Worm (Caenorhabditis elegans): ENCODE results near the gene csa-1.

csa-1 gene

DNA sequence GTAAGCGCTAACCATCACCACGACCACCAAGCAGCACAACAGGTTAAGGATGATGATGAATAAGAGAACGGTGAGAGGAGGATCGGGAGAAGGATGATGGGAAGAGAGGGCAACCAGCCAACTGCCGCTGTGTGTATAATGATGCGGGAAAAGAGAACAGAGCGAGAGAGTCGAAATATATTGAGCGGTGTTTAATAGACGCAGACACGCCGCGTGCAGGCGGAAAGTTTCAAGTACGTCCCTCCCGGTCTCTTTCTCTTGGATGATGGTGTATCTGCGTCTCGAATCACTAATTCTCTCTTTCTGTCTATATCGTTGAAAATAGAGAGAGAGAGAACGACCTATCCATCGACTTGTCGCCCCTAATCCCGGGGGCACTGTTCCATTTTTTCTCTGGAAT lies 37.2 kb upstream of the csa-1 start (continued):
- no peak for TF ChIP-seq ama-1 (optimal IDR thresholded peaks at IDR 0.05)
- no peak for TF ChIP-seq ceh-2 (tag; optimal IDR thresholded peaks at IDR 0.05)
- TF ChIP-seq pha-2 (tag; optimal IDR thresholded peaks at IDR 0.05), result no peak
- peak; percentile 12 for TF ChIP-seq ceh-22 (tag; optimal IDR thresholded peaks at IDR 0.05)
- TF ChIP-seq sox-2 (GFP tag; IDR thresholded peaks at IDR 0.05), result no peak
- TF ChIP-seq pqm-1 (tag; optimal IDR thresholded peaks at IDR 0.05), result no peak
- TF ChIP-seq lin-11 (tag; optimal IDR thresholded peaks at IDR 0.05), result no peak
- no peak for TF ChIP-seq K02D7.2 (tag; optimal IDR thresholded peaks at IDR 0.05)
- no peak for TF ChIP-seq nhr-11 (tag; optimal IDR thresholded peaks at IDR 0.05)
- no peak for TF ChIP-seq odd-2 (tag; optimal IDR thresholded peaks at IDR 0.05)
- peak; percentile 69 for TF ChIP-seq nfya-1 (tag; optimal IDR thresholded peaks at IDR 0.05)
- TF ChIP-seq K09A11.1 (tag; optimal IDR thresholded peaks at IDR 0.05; ENCODE audit: insufficient read depth), result no peak
- no peak for TF ChIP-seq hlh-15 (tag; optimal IDR thresholded peaks at IDR 0.05)
- no peak for TF ChIP-seq ahr-1 (tag; optimal IDR thresholded peaks at IDR 0.05)
- peak; percentile 55 for TF ChIP-seq ceh-34 (tag; optimal IDR thresholded peaks at IDR 0.05)
- TF ChIP-seq hlh-13 (GFP tag; optimal IDR thresholded peaks at IDR 0.05), result no peak
- TF ChIP-seq ttx-3 (tag; optimal IDR thresholded peaks at IDR 0.05), result no peak
- TF ChIP-seq dve-1 (tag; optimal IDR thresholded peaks at IDR 0.05), result peak; percentile 2
- peak; percentile 32 for TF ChIP-seq ceh-19 (GFP tag; optimal IDR thresholded peaks at IDR 0.05)
- TF ChIP-seq F13H6.1 (tag; optimal IDR thresholded peaks at IDR 0.05), result no peak
- peak; percentile 38 for TF ChIP-seq tbx-2 (tag; optimal IDR thresholded peaks at IDR 0.05)
- TF ChIP-seq npax-4 (tag; optimal IDR thresholded peaks at IDR 0.05), result no peak
- no peak for TF ChIP-seq zip-5 (tag; optimal IDR thresholded peaks at IDR 0.05)
- peak; percentile 74 for TF ChIP-seq ceh-18 (tag; optimal IDR thresholded peaks at IDR 0.05)
- peak; percentile 18 for TF ChIP-seq unc-55 (GFP tag; optimal IDR thresholded peaks at IDR 0.05)
- no peak for TF ChIP-seq eyg-1 (tag; optimal IDR thresholded peaks at IDR 0.05)
- no peak for TF ChIP-seq ceh-24 (tag; optimal IDR thresholded peaks at IDR 0.05)
- no peak for TF ChIP-seq sdc-2 (tag; optimal IDR thresholded peaks at IDR 0.05)

ce11 chrII:9352669-9353068 lies 33.1 kb upstream of the csa-1 start, which contains the start of the genes sdhb-1 and cup-15:
sdhb-1 (minus strand) TSS chrII:9352731.
cup-15 (plus strand) TSS chrII:9353000.
- TF ChIP-seq unc-42 (tag; optimal IDR thresholded peaks at IDR 0.05), result no peak
- no peak for TF ChIP-seq F13H6.1 (tag; optimal IDR thresholded peaks at IDR 0.05)
- TF ChIP-seq sox-4 (tag; optimal IDR thresholded peaks at IDR 0.05), result no peak
- TF ChIP-seq ets-4 (tag; optimal IDR thresholded peaks at IDR 0.05), result no peak
- TF ChIP-seq T23F11.4 (GFP tag; optimal IDR thresholded peaks at IDR 0.05), result no peak
- TF ChIP-seq dve-1 (tag; optimal IDR thresholded peaks at IDR 0.05), result no peak
- no peak for TF ChIP-seq hlh-30 (tag; optimal IDR thresholded peaks at IDR 0.05; ENCODE audit: insufficient read depth)
- no peak for TF ChIP-seq ceh-30 (tag; optimal IDR thresholded peaks at IDR 0.05)
- no peak for TF ChIP-seq tbx-2 (tag; optimal IDR thresholded peaks at IDR 0.05)
- no peak for TF ChIP-seq pha-4 (tag; optimal IDR thresholded peaks at IDR 0.05)
- TF ChIP-seq ttx-3 (tag; optimal IDR thresholded peaks at IDR 0.05), result no peak

- TF ChIP-seq eyg-1 (tag; optimal IDR thresholded peaks at IDR 0.05) (no peak), ref-2 (tag; optimal IDR thresholded peaks at IDR 0.05) (no peak)
Observed at ce11 chrII:9347444-9347843, 27.9 kb upstream of the csa-1 start.

- TF ChIP-seq tbx-2 (tag; optimal IDR thresholded peaks at IDR 0.05) (no peak), nfya-1 (tag; optimal IDR thresholded peaks at IDR 0.05) (no peak), pag-3 (tag; optimal IDR thresholded peaks at IDR 0.05; ENCODE audit: borderline replicate concordance) (no peak), lim-6 (tag; optimal IDR thresholded peaks at IDR 0.05) (no peak), sox-4 (tag; optimal IDR thresholded peaks at IDR 0.05) (no peak), T23F11.4 (GFP tag; optimal IDR thresholded peaks at IDR 0.05) (no peak), ceh-19 (GFP tag; optimal IDR thresholded peaks at IDR 0.05) (no peak), ceh-48 (tag; optimal IDR thresholded peaks at IDR 0.05) (no peak), ttx-3 (tag; optimal IDR thresholded peaks at IDR 0.05) (no peak), madf-2 (tag; optimal IDR thresholded peaks at IDR 0.05) (no peak), Y22D7AL.16 (tag; optimal IDR thresholded peaks at IDR 0.05) (no peak), pha-4 (tag; optimal IDR thresholded peaks at IDR 0.05) (no peak), pat-9 (tag; optimal IDR thresholded peaks at IDR 0.05) (no peak)
Observed at ce11 chrII:9346490-9346889, 27.0 kb upstream of the csa-1 start, which contains the start of gene F42A8.1. F42A8.1 (minus strand) TSS chrII:9346590.

Data from whole organism, late embryonic.